Fruit fly (Drosophila melanogaster) whole organism, embryonic: ENCODE measurements around the gene Wdr92.
A peak's percentile ranks its signal among the peaks of the same experiment; 100 is the strongest.

Experiments used
- Ada2b ChIP-seq: fragments of 200-800 bp; sonication (Bioruptor generic); IDR thresholded peaks from 2 replicates; pipeline ENCODE4 v1.3.6; 2022; ENCODE audit warnings: missing biosample characterization, missing genetic modification characterization
- Adf1 ChIP-seq: fragments of 200-800 bp; sonication (Bioruptor generic); IDR thresholded peaks from 2 replicates; pipeline ENCODE4 v1.3.6; 2022; ENCODE audit warnings: missing biosample characterization, missing genetic modification characterization
- Aef1 ChIP-seq: fragments of 200-800 bp; sonication (Bioruptor generic); IDR thresholded peaks from 3 replicates; pipeline ENCODE4 v1.3.6; 2022; ENCODE audit warnings: missing biosample characterization, missing genetic modification characterization
- Atf6 ChIP-seq: fragments of 200-800 bp; sonication (Bioruptor generic); IDR thresholded peaks from 2 replicates; pipeline ENCODE4 v1.3.6; 2022; ENCODE audit warnings: missing biosample characterization, missing genetic modification characterization
- C15 ChIP-seq: fragments of 200-800 bp; sonication (Bioruptor generic); IDR thresholded peaks from 3 replicates; pipeline ENCODE4 v1.3.6; 2022; ENCODE audit warnings: missing biosample characterization, missing genetic modification characterization
- CG11456 ChIP-seq: fragments of 200-800 bp; sonication (Bioruptor generic); IDR thresholded peaks from 3 replicates; pipeline ENCODE4 v1.3.6; 2022; ENCODE audit warnings: missing biosample characterization, missing genetic modification characterization
- CG12219 ChIP-seq: fragments of 200-800 bp; sonication (Bioruptor generic); optimal IDR thresholded peaks from 3 replicates; lab custom pipeline; 2018; ENCODE audit warnings: missing biosample characterization, mild to moderate bottlenecking, missing genetic modification characterization
- CG12769 ChIP-seq: fragments of 200-800 bp; sonication (Bioruptor generic); optimal IDR thresholded peaks from 2 replicates; lab custom pipeline; 2019; ENCODE audit warnings: missing biosample characterization, mild to moderate bottlenecking, missing genetic modification characterization, moderate library complexity
- CG14441 ChIP-seq: fragments of 200-800 bp; sonication (Bioruptor generic); IDR thresholded peaks from 2 replicates; pipeline ENCODE4 v1.3.6; 2022; ENCODE audit warnings: missing biosample characterization, missing genetic modification characterization
- CG15514 ChIP-seq: fragments of 200-800 bp; sonication (Bioruptor generic); optimal IDR thresholded peaks from 3 replicates; lab custom pipeline; 2017; ENCODE audit warnings: missing biosample characterization, missing genetic modification characterization, mild to moderate bottlenecking, moderate library complexity, missing genetic modification reagents
- CG17361 ChIP-seq: fragments of 200-800 bp; sonication (Bioruptor generic); IDR thresholded peaks from 3 replicates; pipeline ENCODE4 v1.3.6; 2022; ENCODE audit warnings: missing biosample characterization, missing genetic modification characterization
- CG2120 ChIP-seq: fragments of 200-800 bp; sonication (Bioruptor generic); optimal IDR thresholded peaks from 3 replicates; lab custom pipeline; 2016; ENCODE audit warnings: missing biosample characterization, missing genetic modification characterization
- CG2202 ChIP-seq: fragments of 200-800 bp; sonication (Bioruptor generic); optimal IDR thresholded peaks from 2 replicates; lab custom pipeline; 2018; ENCODE audit warnings: missing biosample characterization, mild to moderate bottlenecking, missing genetic modification characterization
- CG2678 ChIP-seq: fragments of 200-800 bp; sonication (Bioruptor generic); optimal IDR thresholded peaks from 3 replicates; lab custom pipeline; 2019; ENCODE audit warnings: missing biosample characterization, mild to moderate bottlenecking, missing genetic modification characterization, moderate library complexity
- CG31224 ChIP-seq: fragments of 200-800 bp; sonication (Bioruptor generic); IDR thresholded peaks from 2 replicates; pipeline ENCODE4 v1.3.6; 2022; ENCODE audit warnings: missing biosample characterization, missing genetic modification characterization
- CG33557 ChIP-seq: fragments of 200-800 bp; sonication (Bioruptor generic); optimal IDR thresholded peaks from 2 replicates; lab custom pipeline; 2019; ENCODE audit warnings: missing biosample characterization, mild to moderate bottlenecking, missing genetic modification characterization, moderate library complexity
- CG34376 ChIP-seq: fragments of 200-800 bp; sonication (Bioruptor generic); optimal IDR thresholded peaks from 2 replicates; lab custom pipeline; 2018; ENCODE audit warnings: missing biosample characterization, mild to moderate bottlenecking, missing genetic modification characterization
- CG3838 ChIP-seq: fragments of 200-800 bp; sonication (Bioruptor generic); optimal IDR thresholded peaks from 3 replicates; lab custom pipeline; 2016; ENCODE audit warnings: missing biosample characterization, missing genetic modification characterization
- CG4328 ChIP-seq: fragments of 200-800 bp; sonication (Bioruptor generic); optimal IDR thresholded peaks from 3 replicates; lab custom pipeline; 2017; ENCODE audit warnings: missing biosample characterization, missing genetic modification reagents, missing genetic modification characterization
- CG7928 ChIP-seq: fragments of 200-800 bp; sonication (Bioruptor generic); optimal IDR thresholded peaks from 2 replicates; lab custom pipeline; 2017; ENCODE audit warnings: missing biosample characterization, mild to moderate bottlenecking, missing genetic modification characterization
- CG7963 ChIP-seq: fragments of 200-800 bp; sonication (Bioruptor generic); IDR thresholded peaks from 3 replicates; pipeline ENCODE4 v1.3.6; 2022; ENCODE audit warnings: missing biosample characterization, missing genetic modification characterization; ENCODE audit not compliant: partially characterized antibody
- CG8290 ChIP-seq, 3 experiments: fragments of 200-800 bp; sonication (Bioruptor generic); optimal IDR thresholded peaks; 2 replicates each; lab custom pipeline; 2016 to 2019; ENCODE audit warnings: missing biosample characterization in 3 of 3, missing genetic modification characterization in 3 of 3, mild to moderate bottlenecking in 2 of 3, moderate library complexity in 1 of 3
- CG9215 ChIP-seq: fragments of 200-800 bp; sonication (Bioruptor generic); IDR thresholded peaks from 2 replicates; pipeline ENCODE4 v1.3.6; 2022; ENCODE audit warnings: missing biosample characterization, missing genetic modification characterization
- Dbx ChIP-seq: fragments of 200-800 bp; sonication (Bioruptor generic); IDR thresholded peaks from 3 replicates; pipeline ENCODE4 v1.3.6; 2022; ENCODE audit warnings: missing biosample characterization, missing genetic modification characterization
- Dfd ChIP-seq, 2 experiments: fragments of >200 bp; optimal IDR thresholded peaks; 2 replicates each; lab custom pipeline; 2017; ENCODE audit warnings: missing biosample characterization in 2 of 2, missing genetic modification characterization in 2 of 2
- Dref ChIP-seq: fragments of 200-800 bp; sonication (Bioruptor generic); IDR thresholded peaks from 2 replicates; pipeline ENCODE4 v1.3.6; 2022; ENCODE audit warnings: missing biosample characterization, missing genetic modification characterization
- GATAe ChIP-seq: fragments of 200-800 bp; sonication (Bioruptor generic); conservative IDR thresholded peaks from 2 replicates; pipeline ENCODE4 v1.3.6; 2022; ENCODE audit warnings: missing biosample characterization, missing genetic modification characterization
- HLH3B ChIP-seq: fragments of 200-800 bp; sonication (Bioruptor generic); IDR thresholded peaks from 2 replicates; pipeline ENCODE4 v1.3.6; 2022; ENCODE audit warnings: missing biosample characterization, missing genetic modification characterization
- Lhr ChIP-seq: fragments of 200-800 bp; sonication (Bioruptor generic); optimal IDR thresholded peaks from 3 replicates; lab custom pipeline; 2017; ENCODE audit warnings: mild to moderate bottlenecking, missing biosample characterization, missing genetic modification reagents, missing genetic modification characterization
- Opbp ChIP-seq: fragments of 200-800 bp; sonication (Bioruptor generic); IDR thresholded peaks from 3 replicates; pipeline ENCODE4 v1.3.6; 2022; ENCODE audit warnings: missing biosample characterization, missing genetic modification characterization; ENCODE audit not compliant: partially characterized antibody
- al ChIP-seq: fragments of 200-800 bp; sonication (Bioruptor generic); IDR thresholded peaks from 2 replicates; pipeline ENCODE4 v1.3.6; 2022; ENCODE audit warnings: missing biosample characterization, missing genetic modification characterization
- amos ChIP-seq: fragments of 200-800 bp; sonication (Bioruptor generic); IDR thresholded peaks from 2 replicates; pipeline ENCODE4 v1.3.6; 2022; ENCODE audit warnings: missing biosample characterization, missing genetic modification characterization; ENCODE audit not compliant: partially characterized antibody
- bowl ChIP-seq: fragments of 200-800 bp; sonication (Bioruptor generic); IDR thresholded peaks from 2 replicates; pipeline ENCODE4 v1.3.6; 2022; ENCODE audit warnings: missing biosample characterization, missing genetic modification characterization
- crp ChIP-seq, 2 experiments: fragments of 200-800 bp; sonication (Bioruptor generic); optimal IDR thresholded peaks; 2 replicates in 1 of 2; 3 replicates in 1 of 2; lab custom pipeline; 2017; ENCODE audit warnings: missing biosample characterization in 2 of 2, missing genetic modification characterization in 2 of 2, mild to moderate bottlenecking in 1 of 2, moderate library complexity in 1 of 2
- dm ChIP-seq: fragments of 200-800 bp; sonication (Bioruptor generic); optimal IDR thresholded peaks from 3 replicates; lab custom pipeline; 2016; ENCODE audit warnings: missing biosample characterization, missing genetic modification characterization
- grau ChIP-seq: fragments of 200-800 bp; optimal IDR thresholded peaks from 3 replicates; lab custom pipeline; 2019; ENCODE audit warnings: missing biosample characterization, mild to moderate bottlenecking, missing genetic modification characterization, moderate library complexity
- her ChIP-seq: fragments of 200-800 bp; sonication (Bioruptor generic); optimal IDR thresholded peaks from 2 replicates; lab custom pipeline; 2016; ENCODE audit warnings: missing biosample characterization, missing genetic modification characterization
- jumu ChIP-seq: fragments of 200-800 bp; sonication (Bioruptor generic); optimal IDR thresholded peaks from 3 replicates; lab custom pipeline; 2016; ENCODE audit warnings: missing biosample characterization, missing genetic modification characterization
- lilli ChIP-seq: fragments of 200-800 bp; sonication (Bioruptor generic); optimal IDR thresholded peaks from 3 replicates; lab custom pipeline; 2016; ENCODE audit warnings: missing biosample characterization, missing genetic modification characterization
- onecut ChIP-seq: fragments of 200-800 bp; sonication (Bioruptor generic); IDR thresholded peaks from 2 replicates; pipeline ENCODE4 v1.3.6; 2022; ENCODE audit warnings: missing biosample characterization, missing genetic modification characterization
- pb ChIP-seq: fragments of 200-800 bp; sonication (Bioruptor generic); optimal IDR thresholded peaks from 3 replicates; lab custom pipeline; 2016; ENCODE audit warnings: missing biosample characterization, missing genetic modification characterization
- ranshi ChIP-seq: fragments of 200-800 bp; sonication (Bioruptor generic); IDR thresholded peaks from 2 replicates; pipeline ENCODE4 v1.3.6; 2022; ENCODE audit warnings: missing biosample characterization, missing genetic modification characterization
- row ChIP-seq: fragments of 200-800 bp; sonication (Bioruptor generic); IDR thresholded peaks from 3 replicates; pipeline ENCODE4 v1.3.6; 2022; ENCODE audit warnings: missing biosample characterization, missing genetic modification characterization
- sd ChIP-seq: fragments of 200-800 bp; sonication (Bioruptor generic); optimal IDR thresholded peaks from 3 replicates; lab custom pipeline; 2018; ENCODE audit warnings: missing biosample characterization, mild to moderate bottlenecking, missing genetic modification characterization, moderate library complexity
- slou ChIP-seq: fragments of 200-800 bp; sonication (Bioruptor generic); optimal IDR thresholded peaks from 3 replicates; lab custom pipeline; 2016; ENCODE audit warnings: missing biosample characterization, missing genetic modification characterization
- sob ChIP-seq: fragments of 200-800 bp; sonication (Bioruptor generic); IDR thresholded peaks from 2 replicates; pipeline ENCODE4 v1.3.6; 2022; ENCODE audit warnings: missing biosample characterization, missing genetic modification characterization
- sug ChIP-seq: fragments of 200-800 bp; optimal IDR thresholded peaks from 2 replicates; lab custom pipeline; 2019; ENCODE audit warnings: missing biosample characterization, mild to moderate bottlenecking, missing genetic modification characterization, moderate library complexity
- unc-4 ChIP-seq: fragments of 200-800 bp; sonication (Bioruptor generic); IDR thresholded peaks from 2 replicates; pipeline ENCODE4 v1.3.6; 2022; ENCODE audit warnings: missing biosample characterization, missing genetic modification characterization; ENCODE audit not compliant: partially characterized antibody

Gene Wdr92

dm6 chr3L:17948643-17949506 lies 40.9 kb downstream of the Wdr92 start (continued):
- TF ChIP-seq CG34376 (peak; percentile 77), C15 (GFP tag; lab: Robert Waterston, UW) (0 out of 3 replicates have a peak, but pooled peaks have one; percentile 6), grau (tag; lab: Kevin White, UChicago) (peak; percentile 37), CG15514 (peak; percentile 18), slou (GFP tag; lab: Kevin White, UChicago) (no peak), row (peak; percentile 20; the same call in 1 of the 3 replicates), HLH3B (GFP tag; lab: Robert Waterston, UW) (no peak), CG11456 (GFP tag; lab: Robert Waterston, UW) (peak; percentile 72; the same call in 2 of the 3 replicates), Dref (GFP tag; lab: Robert Waterston, UW) (no peak), CG14441 (GFP tag; lab: Robert Waterston, UW) (no peak), her (GFP tag; lab: Kevin White, UChicago) (peak; percentile 16), CG7928 (GFP tag; lab: Kevin White, UChicago) (peak; percentile 13), pb (GFP tag; lab: Kevin White, UChicago) (peak; percentile 17), onecut (GFP tag; lab: Robert Waterston, UW) (peak; percentile 28; the same call in 1 of the 2 replicates), Aef1 (no peak), Dfd (GFP tag; optimal IDR thresholded peaks at IDR 0.05; lab: Kevin White, UChicago) (peak in 1 of 2 experiments; percentile 50), Adf1 (GFP tag; lab: Robert Waterston, UW) (peak; percentile 85), sd (tag; lab: Kevin White, UChicago) (peak; percentile 88), Lhr (GFP tag; lab: Kevin White, UChicago) (no peak), CG17361 (peak; percentile 33; the same call in 1 of the 3 replicates), al (peak; percentile 42; the same call in 1 of the 2 replicates), jumu (GFP tag; lab: Kevin White, UChicago) (no peak), CG2120 (GFP tag; lab: Kevin White, UChicago) (peak; percentile 64), CG9215 (GFP tag; lab: Robert Waterston, UW) (no peak), lilli (peak; percentile 34), CG2678 (tag; lab: Kevin White, UChicago) (peak; percentile 49), crp (GFP tag; optimal IDR thresholded peaks at IDR 0.05; lab: Kevin White, UChicago) (no peak), ranshi (GFP tag; lab: Robert Waterston, UW) (peak; percentile 40; the same call in 1 of the 2 replicates), Ada2b (peak; percentile 31; the same call in 1 of the 2 replicates), sob (peak; percentile 69; the same call in 1 of the 2 replicates), Dbx (GFP tag; lab: Robert Waterston, UW) (peak; percentile 65; the same call in 2 of the 3 replicates), CG12219 (GFP tag; lab: Kevin White, UChicago) (no peak), Opbp (GFP tag; lab: Robert Waterston, UW) (peak; percentile 26; the same call in 1 of the 3 replicates), CG31224 (GFP tag; lab: Robert Waterston, UW) (peak; percentile 55), amos (GFP tag; lab: Robert Waterston, UW) (peak; percentile 33; the same call in 1 of the 2 replicates), CG12769 (tag; lab: Kevin White, UChicago) (peak; percentile 86), GATAe (GFP tag; lab: Robert Waterston, UW) (0 out of 2 replicates have a peak, but pooled peaks have one; percentile 11), CG2202 (tag; lab: Kevin White, UChicago) (no peak), CG7963 (no peak), sug (tag; lab: Kevin White, UChicago) (peak; percentile 91), CG8290 (GFP tag; optimal IDR thresholded peaks at IDR 0.05; lab: Kevin White, UChicago) (no peak), CG8290 (tag; optimal IDR thresholded peaks at IDR 0.05; lab: Kevin White, UChicago) (peak in 1 of 2 experiments; percentile 66), bowl (GFP tag; lab: Robert Waterston, UW) (no peak), Atf6 (GFP tag; lab: Robert Waterston, UW) (peak; percentile 67; the same call in 1 of the 2 replicates), CG33557 (peak; percentile 5), CG4328 (GFP tag; lab: Kevin White, UChicago) (peak; percentile 10), CG3838 (GFP tag; lab: Kevin White, UChicago) (no peak), dm (GFP tag; lab: Kevin White, UChicago) (peak; percentile 56), unc-4 (GFP tag; lab: Robert Waterston, UW) (no peak)
